Fruit fly (Drosophila melanogaster) S2 (cell line): ENCODE measurements around the gene Pp2B-14D.

ENCODE experiments used
- CG8478 ChIP-seq: fragments of >200 bp; optimal IDR thresholded peaks from 2 replicates; lab custom pipeline; 2018
- CTCF ChIP-seq, 2 experiments: fragments of >200 bp; optimal IDR thresholded peaks; 2 replicates each; lab custom pipeline; 2018

DNA sequence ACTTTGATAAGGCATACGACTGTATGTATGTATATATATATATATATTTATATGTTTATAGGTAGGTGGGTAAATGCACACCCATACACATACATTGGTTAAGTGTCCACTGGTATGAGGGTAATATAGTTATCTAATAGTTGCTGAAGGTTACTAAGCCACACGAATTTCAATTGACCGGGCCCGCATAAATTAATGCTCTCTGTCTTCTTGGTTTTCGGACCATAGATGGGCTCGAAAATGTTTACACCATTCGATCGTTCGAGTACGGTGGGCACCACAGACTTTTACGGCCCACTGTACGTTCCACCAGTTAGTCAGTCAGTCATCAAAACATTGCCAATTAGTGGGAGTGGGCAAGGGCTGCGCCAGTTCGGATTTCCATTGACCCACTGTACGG lies 35.6 kb upstream of the Pp2B-14D start:
- TF ChIP-seq CG8478 (lab: Kevin White, UChicago) (no peak), CTCF (optimal IDR thresholded peaks at IDR 0.05; lab: Kevin White, UChicago) (no peak)
